Worm (Caenorhabditis elegans) whole organism, L1 larva: ENCODE data around the gene arrd-23.

Experiments
- C16A3.4 ChIP-seq: fragments of 150-350 bp; optimal IDR thresholded peaks from 2 replicates; lab custom pipeline; 2014; ENCODE audit warnings: missing biosample characterization, missing genetic modification characterization
- Y116A8C.19 ChIP-seq: sonication (generic microtip); optimal IDR thresholded peaks from 2 replicates; lab custom pipeline; 2016; ENCODE audit warnings: missing compliant biosample characterization, missing genetic modification characterization, borderline replicate concordance
- alr-1 ChIP-seq: fragments of 200-800 bp; sonication (Bioruptor generic); optimal IDR thresholded peaks from 2 replicates; lab custom pipeline; 2018; ENCODE audit warnings: borderline replicate concordance, mild to moderate bottlenecking, missing genetic modification characterization, missing compliant biosample characterization
- blmp-1 ChIP-seq: fragments of 150-350 bp; optimal IDR thresholded peaks from 2 replicates; lab custom pipeline; 2014; ENCODE audit warnings: missing biosample characterization, missing genetic modification characterization
- ceh-63 ChIP-seq: fragments of 200-800 bp; sonication (Bioruptor generic); optimal IDR thresholded peaks from 2 replicates; lab custom pipeline; 2018; ENCODE audit warnings: mild to moderate bottlenecking, missing genetic modification characterization, missing compliant biosample characterization
- ceh-8 ChIP-seq: fragments of 200-800 bp; sonication (Bioruptor generic); optimal IDR thresholded peaks from 2 replicates; lab custom pipeline; 2018; ENCODE audit warnings: mild to moderate bottlenecking, missing genetic modification characterization, moderate library complexity, missing compliant biosample characterization
- dpl-1 ChIP-seq, 3 experiments: fragments of 150-350 bp in 2 of 3; sonication (generic microtip) in 1 of 3; optimal IDR thresholded peaks; 2 replicates each; lab custom pipeline; 2014 to 2017; ENCODE audit warnings: missing biosample characterization in 3 of 3, missing genetic modification characterization in 3 of 3, missing genetic modification reagents in 3 of 3
- dsc-1 ChIP-seq: sonication (generic microtip); optimal IDR thresholded peaks from 2 replicates; lab custom pipeline; 2016; ENCODE audit warnings: mild to moderate bottlenecking, missing genetic modification characterization, missing compliant biosample characterization
- efl-1 ChIP-seq, 4 experiments: fragments of 150-350 bp; optimal IDR thresholded peaks in 3 of 4; peaks in 1 of 4; 1 replicate in 1 of 4; 2 replicates in 3 of 4; lab custom pipeline; 2014; ENCODE audit warnings: missing biosample characterization in 2 of 4, missing genetic modification characterization in 2 of 4, missing genetic modification reagents in 2 of 4
- ets-5 ChIP-seq: fragments of 200-800 bp; sonication (Bioruptor generic); IDR thresholded peaks from 2 replicates; pipeline ENCODE4 v1.3.6; 2022; ENCODE audit warnings: missing genetic modification characterization, missing compliant biosample characterization
- fkh-10 ChIP-seq: sonication (generic microtip); optimal IDR thresholded peaks from 2 replicates; lab custom pipeline; 2017; ENCODE audit warnings: missing biosample characterization, missing genetic modification reagents, missing genetic modification characterization
- fkh-4 ChIP-seq: sonication (generic microtip); optimal IDR thresholded peaks from 2 replicates; lab custom pipeline; 2016; ENCODE audit warnings: missing compliant biosample characterization, missing genetic modification characterization, borderline replicate concordance
- fkh-8 ChIP-seq: sonication (generic microtip); optimal IDR thresholded peaks from 2 replicates; lab custom pipeline; 2016; ENCODE audit warnings: mild to moderate bottlenecking, missing genetic modification characterization, missing compliant biosample characterization
- hlh-17 ChIP-seq: fragments of 200-800 bp; sonication (Bioruptor generic); optimal IDR thresholded peaks from 2 replicates; lab custom pipeline; 2018; ENCODE audit warnings: missing genetic modification characterization, mild to moderate bottlenecking, missing compliant biosample characterization, moderate library complexity, borderline replicate concordance
- hlh-4 ChIP-seq: sonication (generic microtip); optimal IDR thresholded peaks from 2 replicates; lab custom pipeline; 2016; ENCODE audit warnings: mild to moderate bottlenecking, missing genetic modification characterization, missing compliant biosample characterization
- hpl-2 ChIP-seq: fragments of 150-350 bp; optimal IDR thresholded peaks from 2 replicates; lab custom pipeline; 2014; ENCODE audit warnings: missing biosample characterization, missing genetic modification reagents, missing genetic modification characterization
- lin-13 ChIP-seq: fragments of 150-350 bp; optimal IDR thresholded peaks from 2 replicates; lab custom pipeline; 2014; ENCODE audit warnings: missing biosample characterization, missing genetic modification reagents, missing genetic modification characterization
- lin-14 ChIP-seq: fragments of 200-800 bp; sonication (Bioruptor generic); optimal IDR thresholded peaks from 2 replicates; lab custom pipeline; 2018; ENCODE audit warnings: mild to moderate bottlenecking, missing genetic modification characterization, moderate library complexity, missing compliant biosample characterization
- lsy-2 ChIP-seq, 2 experiments: fragments of 150-350 bp; optimal IDR thresholded peaks; 2 replicates each; lab custom pipeline; 2014; ENCODE audit warnings: missing biosample characterization in 2 of 2, missing genetic modification characterization in 2 of 2
- mab-9 ChIP-seq: fragments of 200-800 bp; sonication (Bioruptor generic); IDR thresholded peaks from 2 replicates; pipeline ENCODE4 v1.3.6; 2022; ENCODE audit warnings: missing genetic modification reagents, missing genetic modification characterization, missing compliant biosample characterization
- mdl-1 ChIP-seq, 2 experiments: fragments of 150-350 bp; optimal IDR thresholded peaks; 2 replicates each; lab custom pipeline; 2014 to 2017; ENCODE audit warnings: missing biosample characterization in 2 of 2, missing genetic modification characterization in 2 of 2, inconsistent platforms in 1 of 2
- mep-1 ChIP-seq: fragments of 150-350 bp; optimal IDR thresholded peaks from 2 replicates; lab custom pipeline; 2014; ENCODE audit warnings: missing biosample characterization, missing genetic modification characterization
- nhr-28 ChIP-seq: fragments of 150-350 bp; optimal IDR thresholded peaks from 2 replicates; lab custom pipeline; 2014; ENCODE audit warnings: missing biosample characterization, missing genetic modification characterization
- nhr-76 ChIP-seq: sonication (generic microtip); optimal IDR thresholded peaks from 2 replicates; lab custom pipeline; 2017; ENCODE audit warnings: missing biosample characterization, missing genetic modification characterization
- nhr-85 ChIP-seq: sonication (generic microtip); peaks from one replicate; lab custom pipeline; 2016; ENCODE audit warnings: missing genetic modification characterization, inconsistent platforms, missing compliant biosample characterization
- nhr-90 ChIP-seq: sonication (generic microtip); optimal IDR thresholded peaks from 2 replicates; lab custom pipeline; 2016; ENCODE audit warnings: mild to moderate bottlenecking, missing genetic modification characterization, missing compliant biosample characterization; ENCODE audit not compliant: poor library complexity
- pax-3 ChIP-seq: fragments of 200-800 bp; sonication (Bioruptor generic); optimal IDR thresholded peaks from 2 replicates; lab custom pipeline; 2018; ENCODE audit warnings: mild to moderate bottlenecking, missing genetic modification characterization, moderate library complexity, missing compliant biosample characterization
- snpc-4 ChIP-seq: fragments of 150-350 bp; optimal IDR thresholded peaks from 2 replicates; lab custom pipeline; 2014; ENCODE audit warnings: missing biosample characterization, missing genetic modification characterization
- unc-130 ChIP-seq: fragments of 150-350 bp; optimal IDR thresholded peaks from 2 replicates; lab custom pipeline; 2017; ENCODE audit warnings: missing biosample characterization, missing genetic modification characterization, inconsistent platforms
- unc-62 ChIP-seq: fragments of 150-350 bp; optimal IDR thresholded peaks from 2 replicates; lab custom pipeline; 2014; ENCODE audit warnings: missing biosample characterization, missing genetic modification reagents, missing genetic modification characterization
- unc-86 ChIP-seq: sonication (generic microtip); optimal IDR thresholded peaks from 2 replicates; lab custom pipeline; 2016; ENCODE audit warnings: missing genetic modification characterization, missing compliant biosample characterization
- ztf-4 ChIP-seq: fragments of 150-350 bp; optimal IDR thresholded peaks from 2 replicates; lab custom pipeline; 2014; ENCODE audit warnings: missing biosample characterization, missing genetic modification characterization

The arrd-23 gene

DNA sequence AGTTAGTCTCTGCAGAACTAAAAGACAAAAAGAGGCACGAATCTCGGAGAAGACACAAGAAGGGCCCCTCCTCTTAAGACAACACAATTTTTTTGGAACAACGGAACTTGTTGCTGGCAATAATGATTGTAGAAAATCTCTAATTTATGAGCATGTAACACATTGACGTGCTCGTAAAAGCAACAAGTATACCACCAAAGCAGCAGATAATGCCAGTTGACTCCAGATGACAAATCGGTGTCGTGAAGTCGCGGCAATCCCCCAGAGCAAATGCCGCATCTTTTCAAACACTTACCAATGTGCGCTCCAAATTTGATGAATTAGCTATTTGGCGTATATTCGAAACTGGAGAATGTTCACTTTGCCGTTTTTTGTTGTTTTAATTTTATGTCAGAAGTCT lies 21.5 kb upstream of the arrd-23 start:
- TF ChIP-seq mdl-1 (tag; optimal IDR thresholded peaks at IDR 0.05; lab: Kevin White, UChicago), result no peak
- no peak for TF ChIP-seq mab-9 (GFP tag; lab: Robert Waterston, UW)
- TF ChIP-seq nhr-28, result no peak
- no peak for TF ChIP-seq nhr-90 (tag; lab: Kevin White, UChicago)
- no peak for TF ChIP-seq unc-62 (GFP tag; lab: Kevin White, UChicago)
- no peak for TF ChIP-seq lsy-2 (tag; optimal IDR thresholded peaks at IDR 0.05; lab: Kevin White, UChicago)
- no peak for TF ChIP-seq hlh-17 (GFP tag; lab: Kevin White, UChicago)
- TF ChIP-seq C16A3.4 (tag; lab: Kevin White, UChicago), result no peak
- no peak for TF ChIP-seq alr-1 (tag; lab: Kevin White, UChicago)
- TF ChIP-seq fkh-4, result no peak
- TF ChIP-seq hlh-4 (tag; lab: Kevin White, UChicago), result no peak
- no peak for TF ChIP-seq ceh-63 (GFP tag; lab: Kevin White, UChicago)
- no peak for TF ChIP-seq unc-86 (tag; lab: Kevin White, UChicago)
- TF ChIP-seq ets-5 (GFP tag; lab: Robert Waterston, UW), result no peak

DNA sequence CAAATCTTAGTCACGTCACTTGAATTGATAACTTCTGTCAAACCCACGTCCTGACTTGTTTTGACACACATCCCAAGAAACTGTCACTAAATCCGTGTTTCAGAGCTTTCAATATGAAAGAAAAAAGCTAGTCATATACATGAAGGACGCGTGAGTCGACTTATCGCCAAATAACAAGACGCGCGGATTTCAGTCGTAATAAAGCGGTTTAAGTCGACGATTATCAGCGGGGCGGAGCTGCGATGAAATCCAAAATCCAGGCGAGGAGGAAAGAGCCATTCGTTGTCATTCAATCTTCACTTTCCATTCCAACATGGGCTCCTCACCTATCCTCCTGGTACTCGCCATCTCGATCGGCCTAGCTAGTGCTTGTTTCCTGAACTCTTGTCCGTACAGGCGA lies 20.0 kb upstream of the arrd-23 start, which contains the start of gene ntc-1:
Gene ntc-1, plus strand, starts transcription at position 301 of the 400 bp plus-strand sequence.
- TF ChIP-seq unc-130 (tag; lab: Kevin White, UChicago) (no peak), hpl-2 (GFP tag; lab: Kevin White, UChicago) (no peak), alr-1 (tag; lab: Kevin White, UChicago) (no peak), nhr-76 (tag; lab: Kevin White, UChicago) (no peak), dsc-1 (tag; lab: Kevin White, UChicago) (peak; percentile 57), ceh-8 (GFP tag; lab: Kevin White, UChicago) (no peak)

DNA sequence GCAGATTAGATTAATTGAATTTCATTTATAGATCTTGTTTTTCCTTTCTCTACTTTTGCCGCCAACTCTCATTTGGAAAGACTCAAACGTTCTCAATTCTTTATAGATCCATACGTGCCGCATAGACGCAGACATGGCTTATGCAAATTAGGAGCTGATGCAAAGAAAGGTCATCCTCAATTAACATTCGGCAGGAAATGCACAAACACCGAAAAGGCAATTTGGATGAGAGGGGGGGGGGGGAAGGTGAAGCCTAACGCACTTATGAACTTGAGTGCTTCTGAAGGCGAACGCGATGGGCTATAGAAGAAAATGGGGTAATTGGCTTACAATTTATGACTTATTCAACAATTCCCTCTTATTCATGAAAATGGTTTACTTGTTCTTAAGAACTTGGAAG lies 16.1 kb upstream of the arrd-23 start:
- TF ChIP-seq dpl-1 (GFP tag; optimal IDR thresholded peaks at IDR 0.05; lab: Kevin White, UChicago), result no peak
- no peak for TF ChIP-seq ets-5 (GFP tag; lab: Robert Waterston, UW)
- TF ChIP-seq efl-1 (optimal IDR thresholded peaks at IDR 0.05; lab: Kevin White, UChicago), result no peak
- peak in 1 of 2 experiments; percentile 24 for TF ChIP-seq efl-1 (GFP tag; optimal IDR thresholded peaks at IDR 0.05 in 1 of 2; lab: Kevin White, UChicago)
- TF ChIP-seq lin-14 (GFP tag; lab: Kevin White, UChicago), result peak; percentile 27
- peak; percentile 23 for TF ChIP-seq ceh-8 (GFP tag; lab: Kevin White, UChicago)
- TF ChIP-seq, all 84 proteins: peak for 3

DNA sequence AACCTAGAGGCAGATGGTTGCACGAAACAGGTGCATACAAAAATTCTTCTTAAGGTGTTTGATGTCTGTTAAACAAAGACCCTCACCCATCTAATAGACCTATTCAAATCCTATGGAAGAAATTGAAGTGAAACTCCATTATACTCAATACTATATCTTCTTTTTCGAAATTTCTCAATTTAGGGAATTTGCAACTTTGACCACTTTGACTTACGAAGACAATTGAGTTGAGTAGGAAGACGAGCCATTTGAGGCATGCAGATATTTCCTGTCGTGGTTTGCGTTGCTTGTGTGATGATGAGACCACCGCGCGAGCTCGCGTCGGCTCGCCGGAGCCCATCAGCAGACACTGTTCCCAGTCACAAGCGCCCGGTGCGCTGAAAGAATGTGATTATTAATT lies 15.1 kb upstream of the arrd-23 start:
- TF ChIP-seq fkh-10 (GFP tag; lab: Kevin White, UChicago), result peak; percentile 28
- TF ChIP-seq blmp-1 (tag; lab: Kevin White, UChicago), result no peak
- TF ChIP-seq ztf-4 (tag; lab: Kevin White, UChicago), result no peak
- TF ChIP-seq Y116A8C.19, result no peak
- peak; percentile 16 for TF ChIP-seq lin-14 (GFP tag; lab: Kevin White, UChicago)
- no peak for TF ChIP-seq fkh-8 (tag; lab: Kevin White, UChicago)
- TF ChIP-seq mep-1 (tag; lab: Kevin White, UChicago), result peak; percentile 9
- TF ChIP-seq lin-13, result no peak

DNA sequence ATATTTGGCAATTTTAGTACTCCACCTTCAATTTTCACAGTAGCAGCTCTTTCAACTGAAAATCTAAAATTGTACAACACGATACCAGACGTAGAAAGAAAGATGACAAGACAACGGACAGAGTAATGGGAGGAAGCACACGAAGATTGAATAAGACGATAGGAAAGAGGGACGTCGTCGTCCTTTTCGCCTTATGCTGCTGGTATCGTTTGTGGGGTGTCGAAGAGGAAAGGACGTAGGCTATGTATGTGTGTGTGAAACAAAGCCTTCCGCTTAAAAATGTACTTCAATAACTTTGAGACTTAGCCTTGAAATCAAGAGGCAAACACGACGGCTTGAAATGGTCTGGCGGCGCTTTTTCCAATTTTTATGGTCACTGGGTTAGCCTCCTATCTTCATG lies 13.0 kb upstream of the arrd-23 start:
- TF ChIP-seq lin-14 (GFP tag; lab: Kevin White, UChicago) (peak; percentile 37), snpc-4 (no peak)
- TF ChIP-seq, all 84 proteins: peak for 1

DNA sequence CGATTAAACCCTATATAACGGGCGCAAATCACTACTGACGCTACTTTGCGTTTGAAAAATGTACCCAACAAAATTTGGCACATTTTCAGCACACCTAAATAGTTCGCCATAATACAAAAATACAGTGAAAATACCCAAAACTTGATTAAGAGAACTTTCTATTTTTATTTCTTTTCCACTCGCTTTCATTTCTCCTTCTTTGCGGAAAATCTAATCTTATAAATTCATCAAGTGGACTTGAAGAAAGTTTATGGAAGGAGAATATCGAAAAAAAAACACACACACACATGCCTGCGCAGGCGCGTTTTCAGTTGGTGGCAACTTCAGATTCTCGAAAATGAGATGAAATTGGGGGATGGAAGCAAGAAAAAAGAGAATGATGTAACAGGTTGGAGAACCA lies 10.5 kb upstream of the arrd-23 start:
- TF ChIP-seq pax-3 (tag; lab: Kevin White, UChicago), result no peak
- peak; percentile 96 for TF ChIP-seq blmp-1 (tag; lab: Kevin White, UChicago)
- TF ChIP-seq nhr-85 (tag; lab: Kevin White, UChicago), result peak; percentile 12
